Worm (Caenorhabditis elegans): ENCODE data around the gene C18A11.2.

- TF ChIP-seq lir-3 (tag; optimal IDR thresholded peaks at IDR 0.05; ENCODE audit: poor library complexity) (no peak), Y116A8C.19 (tag; optimal IDR thresholded peaks at IDR 0.05; ENCODE audit: borderline replicate concordance) (no peak), ama-1 (optimal IDR thresholded peaks at IDR 0.05) (no peak), sox-4 (tag; optimal IDR thresholded peaks at IDR 0.05) (no peak), fkh-10 (GFP tag; optimal IDR thresholded peaks at IDR 0.05) (no peak), ceh-63 (GFP tag; optimal IDR thresholded peaks at IDR 0.05) (no peak), ceh-82 (tag; optimal IDR thresholded peaks at IDR 0.05) (no peak), nhr-71 (tag; optimal IDR thresholded peaks at IDR 0.05) (peak; percentile 4), nhr-28 (tag; optimal IDR thresholded peaks at IDR 0.05) (no peak), elt-3 (tag; optimal IDR thresholded peaks at IDR 0.05) (no peak), fos-1 (tag; optimal IDR thresholded peaks at IDR 0.05) (no peak), unc-62 (GFP tag; optimal IDR thresholded peaks at IDR 0.05) (no peak), tbx-2 (tag; optimal IDR thresholded peaks at IDR 0.05) (no peak)
Observed at ce11 chrX:8022728-8023127, 44.6 kb upstream of the C18A11.2 start.

Measured in whole organism, L1 larva.